Worm (Caenorhabditis elegans) whole organism, young adult: Measurements from ENCODE around the gene Y54G9A.9.

Source experiments
- B0336.3 ChIP-seq: fragments of 200-800 bp; sonication (Bioruptor generic); IDR thresholded peaks from 2 replicates; pipeline ENCODE4 v1.3.6; 2022; ENCODE audit warnings: missing genetic modification characterization, missing compliant biosample characterization
- C06A6.2 ChIP-seq: fragments of 200-800 bp; sonication (Bioruptor generic); conservative IDR thresholded peaks from 2 replicates; pipeline ENCODE4 v1.3.6; 2022; ENCODE audit warnings: missing genetic modification characterization, missing compliant biosample characterization
- D2030.7 ChIP-seq: fragments of 200-800 bp; sonication (Bioruptor generic); IDR thresholded peaks from 2 replicates; pipeline ENCODE4 v1.3.6; 2022; ENCODE audit warnings: missing genetic modification reagents, missing genetic modification characterization, missing compliant biosample characterization
- F23B12.7 ChIP-seq: sonication (generic microtip); optimal IDR thresholded peaks from 2 replicates; lab custom pipeline; 2017; ENCODE audit warnings: missing genetic modification characterization, mild to moderate bottlenecking, missing compliant biosample characterization, antibody characterized with exemption, moderate library complexity; ENCODE audit not compliant: insufficient read depth
- F33H1.4 ChIP-seq: fragments of 200-800 bp; sonication (Bioruptor generic); IDR thresholded peaks from 2 replicates; pipeline ENCODE4 v1.3.6; 2022; ENCODE audit warnings: missing genetic modification reagents, missing genetic modification characterization, missing compliant biosample characterization
- F39B2.1 ChIP-seq: fragments of 200-800 bp; sonication (Bioruptor generic); IDR thresholded peaks from 2 replicates; pipeline ENCODE4 v1.3.6; 2022; ENCODE audit warnings: missing genetic modification reagents, missing genetic modification characterization, missing compliant biosample characterization
- F49E8.2 ChIP-seq: sonication (generic microtip); optimal IDR thresholded peaks from 3 replicates; lab custom pipeline; 2017; ENCODE audit warnings: missing genetic modification characterization, mild to moderate bottlenecking, missing compliant biosample characterization, antibody characterized with exemption, moderate library complexity; ENCODE audit not compliant: insufficient read depth
- K11D2.4 ChIP-seq: fragments of 200-800 bp; sonication (Bioruptor generic); IDR thresholded peaks from 2 replicates; pipeline ENCODE4 v1.3.6; 2022; ENCODE audit warnings: missing genetic modification reagents, missing genetic modification characterization, missing compliant biosample characterization
- Y79H2A.3 ChIP-seq: fragments of 200-800 bp; sonication (Bioruptor generic); conservative IDR thresholded peaks from 2 replicates; pipeline ENCODE4 v1.3.6; 2022; ENCODE audit warnings: missing genetic modification reagents, missing genetic modification characterization, missing compliant biosample characterization
- Y95B8A.8 ChIP-seq: fragments of 200-800 bp; sonication (Bioruptor generic); IDR thresholded peaks from 2 replicates; pipeline ENCODE4 v1.3.6; 2022; ENCODE audit warnings: missing genetic modification reagents, missing genetic modification characterization, missing compliant biosample characterization
- ZK185.1 ChIP-seq: sonication (generic microtip); optimal IDR thresholded peaks from 2 replicates; lab custom pipeline; 2016; ENCODE audit warnings: mild to moderate bottlenecking, missing genetic modification characterization, missing compliant biosample characterization; ENCODE audit not compliant: poor library complexity, severe bottlenecking
- akir-1 ChIP-seq: fragments of 200-800 bp; sonication (Bioruptor generic); optimal IDR thresholded peaks from 2 replicates; lab custom pipeline; 2018; ENCODE audit warnings: mild to moderate bottlenecking, missing genetic modification characterization, moderate library complexity, missing compliant biosample characterization
- athp-1 ChIP-seq: sonication (generic microtip); optimal IDR thresholded peaks from 2 replicates; lab custom pipeline; 2017; ENCODE audit warnings: mild to moderate bottlenecking, missing genetic modification characterization, missing compliant biosample characterization
- ccch-3 ChIP-seq: fragments of 200-800 bp; sonication (Bioruptor generic); optimal IDR thresholded peaks from 2 replicates; lab custom pipeline; 2018; ENCODE audit warnings: mild to moderate bottlenecking, missing genetic modification characterization, missing compliant biosample characterization
- cebp-1 ChIP-seq, 2 experiments: fragments of 200-800 bp in 1 of 2; sonication (Bioruptor generic) in 1 of 2; sonication (generic microtip) in 1 of 2; IDR thresholded peaks in 1 of 2; optimal IDR thresholded peaks in 1 of 2; 2 replicates each; pipeline versions ENCODE4 v1.3.6 to Lab custom; 2017 to 2022; ENCODE audit warnings: missing compliant biosample characterization in 2 of 2, missing genetic modification characterization in 2 of 2, mild to moderate bottlenecking in 1 of 2, missing genetic modification reagents in 1 of 2, moderate library complexity in 1 of 2
- ceh-100 ChIP-seq: fragments of 200-800 bp; sonication (Bioruptor generic); IDR thresholded peaks from 2 replicates; pipeline ENCODE4 v1.3.6; 2022; ENCODE audit warnings: missing genetic modification reagents, missing genetic modification characterization, missing compliant biosample characterization
- ceh-27 ChIP-seq: fragments of 200-800 bp; sonication (Bioruptor generic); optimal IDR thresholded peaks from 2 replicates; lab custom pipeline; 2018; ENCODE audit warnings: mild to moderate bottlenecking, missing genetic modification characterization, moderate library complexity, missing compliant biosample characterization
- ceh-91 ChIP-seq: fragments of 200-800 bp; sonication (Bioruptor generic); IDR thresholded peaks from 2 replicates; pipeline ENCODE4 v1.3.6; 2022; ENCODE audit warnings: missing genetic modification reagents, missing genetic modification characterization, missing compliant biosample characterization
- dox-1 ChIP-seq: fragments of 200-800 bp; sonication (Bioruptor generic); IDR thresholded peaks from 2 replicates; pipeline ENCODE4 v1.3.6; 2022; ENCODE audit warnings: missing genetic modification reagents, missing genetic modification characterization, missing compliant biosample characterization
- dpff-1 ChIP-seq: sonication (generic microtip); optimal IDR thresholded peaks from 2 replicates; lab custom pipeline; 2017; ENCODE audit warnings: mild to moderate bottlenecking, missing genetic modification characterization, missing compliant biosample characterization
- efl-1 ChIP-seq: fragments of 150-350 bp; optimal IDR thresholded peaks from 2 replicates; lab custom pipeline; 2014; ENCODE audit warnings: missing biosample characterization, missing genetic modification reagents, missing genetic modification characterization
- egl-44 ChIP-seq: fragments of 200-800 bp; sonication (Bioruptor generic); IDR thresholded peaks from 2 replicates; pipeline ENCODE4 v1.3.6; 2022; ENCODE audit warnings: missing genetic modification reagents, missing genetic modification characterization, missing compliant biosample characterization
- egrh-3 ChIP-seq: fragments of 200-800 bp; sonication (Bioruptor generic); IDR thresholded peaks from 2 replicates; pipeline ENCODE4 v1.3.6; 2022; ENCODE audit warnings: missing genetic modification reagents, missing genetic modification characterization, missing compliant biosample characterization
- ets-4 ChIP-seq: fragments of 200-800 bp; sonication (Bioruptor generic); optimal IDR thresholded peaks from 2 replicates; lab custom pipeline; 2018; ENCODE audit warnings: mild to moderate bottlenecking, missing genetic modification characterization, missing compliant biosample characterization
- hlh-26 ChIP-seq: fragments of 200-800 bp; sonication (Bioruptor generic); conservative IDR thresholded peaks from 2 replicates; pipeline ENCODE4 v1.3.6; 2022; ENCODE audit warnings: missing genetic modification reagents, missing genetic modification characterization, missing compliant biosample characterization
- hmg-1.2 ChIP-seq: fragments of 200-800 bp; sonication (Bioruptor generic); IDR thresholded peaks from 2 replicates; pipeline ENCODE4 v1.3.6; 2022; ENCODE audit warnings: missing genetic modification reagents, missing genetic modification characterization, missing compliant biosample characterization
- hrde-1 ChIP-seq: sonication (generic microtip); optimal IDR thresholded peaks from 2 replicates; lab custom pipeline; 2016; ENCODE audit warnings: missing genetic modification characterization, mild to moderate bottlenecking, missing compliant biosample characterization, moderate library complexity, missing genotype, missing genetic modification reagents, borderline replicate concordance
- lin-26 ChIP-seq: fragments of 200-800 bp; sonication (Bioruptor generic); IDR thresholded peaks from 2 replicates; pipeline ENCODE4 v1.3.6; 2022; ENCODE audit warnings: missing genetic modification reagents, missing genetic modification characterization, missing compliant biosample characterization
- lir-1 ChIP-seq: fragments of 200-800 bp; sonication (Bioruptor generic); conservative IDR thresholded peaks from 2 replicates; pipeline ENCODE4 v1.3.6; 2022; ENCODE audit warnings: missing genetic modification reagents, missing genetic modification characterization, missing compliant biosample characterization
- lsy-27 ChIP-seq: sonication (generic microtip); optimal IDR thresholded peaks from 2 replicates; lab custom pipeline; 2017; ENCODE audit warnings: missing genetic modification characterization, mild to moderate bottlenecking, missing compliant biosample characterization, antibody characterized with exemption, missing genotype, borderline replicate concordance; ENCODE audit not compliant: insufficient read depth
- madf-6 ChIP-seq: fragments of 200-800 bp; sonication (Bioruptor generic); IDR thresholded peaks from 2 replicates; pipeline ENCODE4 v1.3.6; 2022; ENCODE audit warnings: missing genetic modification reagents, missing genetic modification characterization, missing compliant biosample characterization
- mcd-1 ChIP-seq: fragments of 200-800 bp; sonication (Bioruptor generic); IDR thresholded peaks from 2 replicates; pipeline ENCODE4 v1.3.6; 2022; ENCODE audit warnings: missing genetic modification reagents, missing genetic modification characterization, missing compliant biosample characterization
- nhr-179 ChIP-seq: sonication (generic microtip); optimal IDR thresholded peaks from 2 replicates; lab custom pipeline; 2016; ENCODE audit warnings: mild to moderate bottlenecking, missing genetic modification characterization, missing compliant biosample characterization
- nhr-27 ChIP-seq: fragments of 200-800 bp; sonication (Bioruptor generic); optimal IDR thresholded peaks from 2 replicates; lab custom pipeline; 2018; ENCODE audit warnings: mild to moderate bottlenecking, missing genetic modification characterization, moderate library complexity, missing compliant biosample characterization
- nhr-80 ChIP-seq: sonication (generic microtip); optimal IDR thresholded peaks from 2 replicates; lab custom pipeline; 2016; ENCODE audit warnings: missing genetic modification characterization, missing compliant biosample characterization
- nhr-90 ChIP-seq: sonication (generic microtip); optimal IDR thresholded peaks from 2 replicates; lab custom pipeline; 2016; ENCODE audit warnings: missing genotype, mild to moderate bottlenecking, missing genetic modification characterization, missing compliant biosample characterization
- pbrm-1 ChIP-seq: fragments of 200-800 bp; sonication (Bioruptor generic); IDR thresholded peaks from 2 replicates; pipeline ENCODE4 v1.3.6; 2022; ENCODE audit warnings: missing genetic modification reagents, missing genetic modification characterization, missing compliant biosample characterization
- rec-8 ChIP-seq, 2 experiments: sonication (generic microtip); optimal IDR thresholded peaks; 2 replicates each; lab custom pipeline; 2016; ENCODE audit warnings: mild to moderate bottlenecking in 2 of 2, missing genetic modification characterization in 2 of 2, missing genetic modification reagents in 2 of 2, missing genotype in 2 of 2, missing biosample characterization in 1 of 2, missing compliant biosample characterization in 1 of 2, moderate library complexity in 1 of 2
- rpc-1 ChIP-seq, 2 experiments: fragments of 150-350 bp in 1 of 2; sonication (generic microtip) in 1 of 2; optimal IDR thresholded peaks; 2 replicates each; lab custom pipeline; 2014 to 2018; ENCODE audit warnings: missing biosample characterization in 1 of 2, missing genetic modification characterization in 1 of 2, missing genetic modification reagents in 1 of 2, missing genotype in 1 of 2
- sdz-38 ChIP-seq: sonication (generic microtip); optimal IDR thresholded peaks from 2 replicates; lab custom pipeline; 2016; ENCODE audit warnings: missing genotype, missing genetic modification characterization, missing compliant biosample characterization
- snpc-1.3 ChIP-seq: sonication (generic microtip); optimal IDR thresholded peaks from 2 replicates; lab custom pipeline; 2017; ENCODE audit warnings: missing genetic modification characterization, mild to moderate bottlenecking, missing compliant biosample characterization, antibody characterized with exemption, moderate library complexity, missing genotype, missing genetic modification reagents; ENCODE audit not compliant: insufficient read depth
- xnd-1 ChIP-seq: sonication (generic microtip); optimal IDR thresholded peaks from 2 replicates; lab custom pipeline; 2016; ENCODE audit warnings: missing genotype, missing genetic modification reagents, missing genetic modification characterization, missing compliant biosample characterization
- ztf-18 ChIP-seq: sonication (generic microtip); optimal IDR thresholded peaks from 2 replicates; lab custom pipeline; 2016; ENCODE audit warnings: missing genotype, mild to moderate bottlenecking, missing genetic modification characterization, missing compliant biosample characterization
- ztf-28 ChIP-seq: fragments of 200-800 bp; sonication (Bioruptor generic); IDR thresholded peaks from 2 replicates; pipeline ENCODE4 v1.3.6; 2022; ENCODE audit warnings: missing genetic modification reagents, missing genetic modification characterization, missing compliant biosample characterization
- ztf-6 ChIP-seq: fragments of 200-800 bp; sonication (Bioruptor generic); IDR thresholded peaks from 2 replicates; pipeline ENCODE4 v1.3.6; 2022; ENCODE audit warnings: missing genetic modification reagents, missing genetic modification characterization, missing compliant biosample characterization

Gene Y54G9A.9

DNA sequence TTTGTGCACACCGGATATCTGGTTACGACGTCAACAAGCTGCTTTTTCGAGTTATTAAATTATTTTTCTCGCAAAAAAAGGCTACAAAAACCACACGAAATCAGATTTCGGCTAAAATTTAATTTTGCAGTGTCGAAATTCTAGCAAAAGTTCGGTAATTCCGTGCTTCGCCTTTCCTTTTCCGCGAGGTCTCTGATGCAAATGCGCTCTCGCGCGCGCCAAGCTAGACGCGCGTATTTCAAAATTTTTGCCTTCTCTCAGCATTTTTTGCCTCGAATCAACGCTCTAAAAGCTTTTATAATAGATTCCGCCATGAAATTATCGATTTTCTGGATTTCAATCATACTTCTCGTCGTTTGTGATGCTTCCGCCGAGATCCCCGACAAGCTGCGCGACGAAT, 6.8 kb upstream of the Y54G9A.9 start, which contains the start of gene Y54G9A.5 (continued):
- no peak for TF ChIP-seq lin-26 (GFP tag; lab: Robert Waterston, UW)
- no peak for TF ChIP-seq dpff-1 (tag; lab: Kevin White, UChicago)
- no peak for TF ChIP-seq ceh-27
- peak; percentile 43 for TF ChIP-seq F23B12.7 (tag; lab: Kevin White, UChicago)
- TF ChIP-seq K11D2.4 (GFP tag; lab: Robert Waterston, UW) = no peak
- peak; percentile 62 for TF ChIP-seq F33H1.4 (GFP tag; lab: Robert Waterston, UW)
- TF ChIP-seq Y79H2A.3 (GFP tag; lab: Robert Waterston, UW) = no peak
- peak; percentile 6 for TF ChIP-seq xnd-1 (tag; lab: Kevin White, UChicago)
- no peak for TF ChIP-seq nhr-90 (tag; lab: Kevin White, UChicago)
- no peak for TF ChIP-seq rpc-1 (optimal IDR thresholded peaks at IDR 0.05; lab: Kevin White, UChicago)
- TF ChIP-seq rpc-1 (tag; optimal IDR thresholded peaks at IDR 0.05; lab: Kevin White, UChicago) = no peak
- TF ChIP-seq nhr-27 (tag; lab: Kevin White, UChicago) = no peak
- no peak for TF ChIP-seq ztf-6 (GFP tag; lab: Robert Waterston, UW)
- TF ChIP-seq rec-8 (tag; optimal IDR thresholded peaks at IDR 0.05; lab: Kevin White, UChicago) = no peak
- TF ChIP-seq F49E8.2 (tag; lab: Kevin White, UChicago) = peak; percentile 86
- TF ChIP-seq hlh-26 (GFP tag; lab: Robert Waterston, UW) = no peak
- TF ChIP-seq hrde-1 = no peak
- TF ChIP-seq ZK185.1 (tag; lab: Kevin White, UChicago) = no peak
- TF ChIP-seq lir-1 (GFP tag; lab: Robert Waterston, UW) = no peak
- TF ChIP-seq efl-1 (GFP tag; lab: Kevin White, UChicago) = peak; percentile 85
- TF ChIP-seq akir-1 = no peak
- TF ChIP-seq D2030.7 (GFP tag; lab: Robert Waterston, UW) = peak; percentile 85
- TF ChIP-seq nhr-179 (tag; lab: Kevin White, UChicago) = no peak
- no peak for TF ChIP-seq nhr-80
- TF ChIP-seq, all 124 proteins: peak for 28

- 0 out of 2 replicates have a peak, but pooled peaks have one; percentile 8 for TF ChIP-seq dox-1 (GFP tag; lab: Robert Waterston, UW)
- TF ChIP-seq mcd-1 (GFP tag; lab: Robert Waterston, UW) = 0 out of 2 replicates have a peak, but pooled peaks have one; percentile 17
- TF ChIP-seq ceh-91 = no peak
- TF ChIP-seq ztf-28 (GFP tag; lab: Robert Waterston, UW) = 0 out of 2 replicates have a peak, but pooled peaks have one; percentile 60
- no peak for TF ChIP-seq C06A6.2
- no peak for TF ChIP-seq sdz-38 (tag; lab: Kevin White, UChicago)
- no peak for TF ChIP-seq egrh-3
- TF ChIP-seq hmg-1.2 (GFP tag; lab: Robert Waterston, UW) = peak; percentile 14; the same call in 1 of the 2 replicates
- peak; percentile 29; the same call in 1 of the 2 replicates for TF ChIP-seq ceh-100 (GFP tag; lab: Robert Waterston, UW)
- TF ChIP-seq F23B12.7 (tag; lab: Kevin White, UChicago) = peak; percentile 22
- no peak for TF ChIP-seq cebp-1 (GFP tag; IDR thresholded peaks at IDR 0.05; lab: Robert Waterston, UW)
- peak; percentile 24 for TF ChIP-seq cebp-1 (tag; optimal IDR thresholded peaks at IDR 0.05; lab: Kevin White, UChicago)
- peak; percentile 38; the same call in 1 of the 2 replicates for TF ChIP-seq madf-6 (GFP tag; lab: Robert Waterston, UW)
- TF ChIP-seq ztf-18 (tag; lab: Kevin White, UChicago) = no peak
- TF ChIP-seq snpc-1.3 = no peak
- no peak for TF ChIP-seq ets-4 (GFP tag; lab: Kevin White, UChicago)
- TF ChIP-seq F39B2.1 (GFP tag; lab: Robert Waterston, UW) = no peak
- TF ChIP-seq egl-44 (GFP tag; lab: Robert Waterston, UW) = 0 out of 2 replicates have a peak, but pooled peaks have one; percentile 54
- TF ChIP-seq lsy-27 (tag; lab: Kevin White, UChicago) = no peak
- peak; percentile 71; the same call in 1 of the 2 replicates for TF ChIP-seq Y95B8A.8 (GFP tag; lab: Robert Waterston, UW)
- TF ChIP-seq athp-1 (tag; lab: Kevin White, UChicago) = peak; percentile 25
- peak; percentile 53; the same call in 1 of the 2 replicates for TF ChIP-seq B0336.3 (GFP tag; lab: Robert Waterston, UW)
- no peak for TF ChIP-seq Y79H2A.3 (GFP tag; lab: Robert Waterston, UW)
- TF ChIP-seq efl-1 (GFP tag; lab: Kevin White, UChicago) = peak; percentile 4
- no peak for TF ChIP-seq pbrm-1
- TF ChIP-seq ccch-3 (GFP tag; lab: Kevin White, UChicago) = no peak
These were observed 5.8 kb upstream of the Y54G9A.9 start for ce11 chrII:13723754-13724153.
